Fruit fly (Drosophila melanogaster): Measurements from ENCODE around the gene CG15531.

- TF ChIP-seq h (optimal IDR thresholded peaks at IDR 0.05), result no peak
- no peak for TF ChIP-seq Myc (optimal IDR thresholded peaks at IDR 0.05)
- no peak for TF ChIP-seq psq (optimal IDR thresholded peaks at IDR 0.05)
- no peak for TF ChIP-seq Sin3A (optimal IDR thresholded peaks at IDR 0.05)
- TF ChIP-seq insv (optimal IDR thresholded peaks at IDR 0.05), result no peak
Measured at dm6 chr3R:30189398-30189797, 6.6 kb downstream of the CG15531 start.
